Fruit fly (Drosophila melanogaster) ovary, adult (tissue): ENCODE results near the gene CG32651.

Experiments used
- CG17801 ChIP-seq: fragments of 200-800 bp; optimal IDR thresholded peaks from 2 replicates; lab custom pipeline; 2019; ENCODE audit warnings: missing biosample characterization, mild to moderate bottlenecking, missing genetic modification characterization, moderate library complexity; ENCODE audit not compliant: partially characterized antibody

Gene CG32651

dm6 chrX:12408377-12408911, at the start of gene CG32651, which contains the start of gene CG2574:
TSS of gene CG32651 (minus strand) at chrX:12408477.
TSS of gene CG2574 (plus strand) at chrX:12408861.
- no peak for TF ChIP-seq CG17801 (GFP tag; lab: Kevin White, UChicago)

DNA sequence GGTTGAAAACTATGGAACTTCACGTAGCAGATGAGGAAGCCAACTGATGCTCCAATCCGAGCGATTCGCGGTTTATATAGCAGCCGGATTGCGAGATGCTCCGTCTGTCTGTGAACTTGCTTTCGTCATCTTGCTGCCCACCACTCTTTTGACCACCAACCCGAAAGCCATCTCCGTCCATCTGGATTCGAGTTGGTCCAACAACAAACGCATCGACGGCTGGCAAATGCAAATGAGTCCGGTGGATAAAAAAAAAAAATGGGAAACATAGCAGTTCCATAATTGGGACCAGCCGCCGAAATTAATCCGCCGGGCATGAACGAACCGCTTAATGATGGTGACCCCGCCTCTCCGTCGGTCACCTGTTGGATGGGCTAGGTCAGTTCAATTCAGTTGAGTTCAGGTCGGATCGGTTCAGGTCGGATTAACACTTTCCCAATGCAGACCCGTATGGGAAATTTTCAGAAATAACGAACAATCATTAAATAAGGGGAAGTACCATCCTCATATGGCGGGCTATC, 49.5 kb upstream of the CG32651 start, which contains the start of gene CG15731:
CG15731 (minus strand) TSS at position 51 of the 521 bp plus-strand sequence.
- no peak for TF ChIP-seq CG17801 (GFP tag; lab: Kevin White, UChicago)

- no peak for TF ChIP-seq CG17801 (GFP tag; lab: Kevin White, UChicago)
Measured at dm6 chrX:12455891-12456290, 47.6 kb upstream of the CG32651 start.

dm6 chrX:12454358-12454757, 46.1 kb upstream of the CG32651 start, which contains the start of gene CG15927:
TSS of gene CG15927 (plus strand) at chrX:12454729.
- no peak for TF ChIP-seq CG17801 (GFP tag; lab: Kevin White, UChicago)

- no peak for TF ChIP-seq CG17801 (GFP tag; lab: Kevin White, UChicago)
Measured at dm6 chrX:12453704-12454103, 45.4 kb upstream of the CG32651 start.

DNA sequence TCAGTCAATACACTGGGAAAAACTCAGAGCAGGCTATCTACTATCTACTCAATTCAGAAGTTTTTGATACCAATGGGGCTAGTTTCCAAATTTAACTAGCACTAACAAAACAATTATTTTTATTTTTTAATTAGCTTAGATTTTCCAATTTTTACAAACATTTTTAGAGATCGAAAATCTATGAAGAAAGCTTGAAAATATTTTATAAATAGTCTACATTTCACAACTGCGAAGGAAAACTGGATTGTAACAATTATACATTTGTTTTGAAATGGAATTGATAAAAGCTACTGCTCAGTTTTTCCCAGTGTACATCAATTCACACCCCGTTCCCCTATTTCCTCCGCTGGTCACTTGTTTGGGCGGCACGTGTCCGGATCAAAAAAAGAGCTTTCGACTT, 39.6 kb upstream of the CG32651 start:
- no peak for TF ChIP-seq CG17801 (GFP tag; lab: Kevin White, UChicago)

DNA sequence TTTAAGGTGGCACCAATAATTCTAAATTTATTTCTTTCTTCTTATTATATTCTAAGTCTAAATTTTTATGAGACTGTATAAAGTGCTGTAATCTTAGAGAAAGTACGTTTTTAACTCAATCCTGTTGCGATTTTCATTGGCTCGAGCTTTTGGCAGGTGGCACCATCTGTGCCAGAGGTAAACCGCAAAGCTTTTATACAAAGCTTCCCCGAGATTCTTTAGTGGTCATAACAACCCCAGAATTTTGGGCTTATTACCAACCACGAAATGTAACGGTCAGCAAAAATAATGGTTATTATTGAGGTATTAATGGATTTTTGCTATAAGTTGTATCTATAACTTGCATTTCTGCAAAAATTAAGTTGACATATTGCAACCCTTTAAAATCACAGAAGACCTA, 28.8 kb upstream of the CG32651 start:
- no peak for TF ChIP-seq CG17801 (GFP tag; lab: Kevin White, UChicago)

DNA sequence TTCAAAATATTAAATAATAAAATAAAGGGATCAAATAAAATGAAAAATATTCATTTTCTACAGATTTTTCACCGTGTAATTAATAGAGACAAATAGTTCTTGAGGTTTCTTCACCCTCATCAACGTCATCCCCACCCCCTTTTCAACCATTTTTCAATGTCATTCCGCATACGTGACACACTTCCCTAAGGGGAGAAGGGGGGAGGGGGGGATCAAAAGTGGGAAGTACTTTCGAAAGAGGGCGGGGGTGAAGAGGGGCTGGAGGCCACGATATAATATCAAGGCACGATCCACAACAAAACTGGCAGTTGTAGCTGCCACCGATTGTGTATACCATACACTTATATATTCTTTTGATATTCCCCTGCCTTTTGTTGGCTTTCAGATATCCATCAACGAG, 26.3 kb upstream of the CG32651 start:
- no peak for TF ChIP-seq CG17801 (GFP tag; lab: Kevin White, UChicago)

DNA sequence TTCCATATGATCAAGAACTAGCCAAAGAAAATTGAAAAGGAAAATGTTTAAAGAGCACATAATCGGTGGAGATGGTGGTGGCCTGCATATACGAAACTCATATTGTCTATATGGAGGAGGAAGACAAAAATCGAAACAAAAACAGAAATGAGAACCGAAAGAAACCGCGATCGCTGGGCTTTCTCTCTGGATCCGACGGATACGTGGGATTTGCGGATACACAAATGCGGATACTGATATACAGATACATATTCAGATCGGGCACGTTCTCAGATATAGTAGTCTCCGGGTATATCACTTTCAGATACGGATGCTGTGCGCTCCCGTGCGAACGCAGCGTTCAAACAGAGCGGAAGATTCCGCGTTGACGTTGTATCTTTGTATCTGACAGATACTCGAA, 23.6 kb upstream of the CG32651 start, which contains the start of gene Pkcdelta:
Pkcdelta (plus strand) TSS at position 301 of the 400 bp plus-strand sequence.
- no peak for TF ChIP-seq CG17801 (GFP tag; lab: Kevin White, UChicago)

dm6 chrX:12431466-12431865, 23.2 kb upstream of the CG32651 start:
- TF ChIP-seq CG17801 (GFP tag; lab: Kevin White, UChicago): no peak

dm6 chrX:12391732-12392131, 16.5 kb downstream of the CG32651 start:
- TF ChIP-seq CG17801 (GFP tag; lab: Kevin White, UChicago): no peak

- TF ChIP-seq CG17801 (GFP tag; lab: Kevin White, UChicago): no peak
Measured at dm6 chrX:12389138-12389537, 19.1 kb downstream of the CG32651 start.

DNA sequence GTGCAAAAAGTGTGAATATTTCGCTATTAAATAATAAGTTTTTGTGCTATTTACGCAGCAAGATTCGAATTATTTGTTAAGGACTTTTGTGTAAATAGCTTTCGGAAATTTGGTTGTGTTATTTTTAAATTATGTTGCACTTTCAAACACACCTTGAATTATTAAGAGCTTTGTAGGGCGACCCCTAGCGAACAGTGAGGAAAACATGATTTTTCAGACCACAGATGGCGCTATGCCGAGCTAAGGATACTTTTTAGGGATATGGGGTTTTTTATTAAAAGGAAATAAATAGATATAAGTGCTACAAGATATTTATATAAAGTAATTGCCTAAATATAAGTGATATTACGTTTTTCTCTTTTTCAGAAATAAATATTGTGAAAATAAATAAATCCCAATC, 22.0 kb downstream of the CG32651 start:
- TF ChIP-seq CG17801 (GFP tag; lab: Kevin White, UChicago): no peak

dm6 chrX:12377655-12378054, 30.6 kb downstream of the CG32651 start, which contains the start of gene Ir11a:
TSS of gene Ir11a (minus strand) at chrX:12377755.
- TF ChIP-seq CG17801 (GFP tag; lab: Kevin White, UChicago): no peak

- TF ChIP-seq CG17801 (GFP tag; lab: Kevin White, UChicago): no peak
Measured at dm6 chrX:12372818-12373217, 35.5 kb downstream of the CG32651 start, which contains the start of gene CG2577. TSS of gene CG2577 (plus strand) at chrX:12373118.

- TF ChIP-seq CG17801 (GFP tag; lab: Kevin White, UChicago): no peak
Measured at dm6 chrX:12356093-12356492, 52.2 kb downstream of the CG32651 start.
